Fruit fly (Drosophila melanogaster) whole organism, embryonic: ENCODE results near the gene CG16736.

ENCODE experiments used
- Ada2b ChIP-seq: fragments of 200-800 bp; sonication (Bioruptor generic); IDR thresholded peaks from 2 replicates; pipeline ENCODE4 v1.3.6; 2022; ENCODE audit warnings: missing biosample characterization, missing genetic modification characterization
- Aef1 ChIP-seq: fragments of 200-800 bp; sonication (Bioruptor generic); IDR thresholded peaks from 3 replicates; pipeline ENCODE4 v1.3.6; 2022; ENCODE audit warnings: missing biosample characterization, missing genetic modification characterization
- Awh ChIP-seq: fragments of 200-800 bp; sonication (Bioruptor generic); IDR thresholded peaks from 2 replicates; pipeline ENCODE4, ENCODE4 v1.3.6; 2022; ENCODE audit warnings: missing biosample characterization, missing genetic modification characterization
- Bdp1 ChIP-seq: fragments of 200-800 bp; sonication (Bioruptor generic); optimal IDR thresholded peaks from 3 replicates; lab custom pipeline; 2016; ENCODE audit warnings: missing biosample characterization, missing genetic modification characterization
- CG10543 ChIP-seq: fragments of 200-800 bp; sonication (Bioruptor generic); optimal IDR thresholded peaks from 3 replicates; lab custom pipeline; 2017; ENCODE audit warnings: missing biosample characterization, mild to moderate bottlenecking, missing genetic modification characterization, moderate library complexity
- CG12236 ChIP-seq: fragments of 200-800 bp; sonication (Bioruptor generic); optimal IDR thresholded peaks from 2 replicates; lab custom pipeline; 2016; ENCODE audit warnings: missing biosample characterization, missing genetic modification characterization
- CG13296 ChIP-seq: fragments of 200-800 bp; sonication (Bioruptor generic); optimal IDR thresholded peaks from 3 replicates; lab custom pipeline; 2018; ENCODE audit warnings: missing biosample characterization, mild to moderate bottlenecking, missing genetic modification characterization
- CG14441 ChIP-seq: fragments of 200-800 bp; sonication (Bioruptor generic); IDR thresholded peaks from 2 replicates; pipeline ENCODE4 v1.3.6; 2022; ENCODE audit warnings: missing biosample characterization, missing genetic modification characterization
- CG15601 ChIP-seq: fragments of 200-800 bp; sonication (Bioruptor generic); optimal IDR thresholded peaks from 3 replicates; lab custom pipeline; 2019; ENCODE audit warnings: missing biosample characterization, mild to moderate bottlenecking, missing genetic modification characterization, moderate library complexity
- CG15696 ChIP-seq: fragments of 200-800 bp; sonication (Bioruptor generic); optimal IDR thresholded peaks from 2 replicates; lab custom pipeline; 2019; ENCODE audit warnings: missing biosample characterization, mild to moderate bottlenecking, missing genetic modification characterization, moderate library complexity
- CG17612 ChIP-seq: fragments of 200-800 bp; sonication (Bioruptor generic); IDR thresholded peaks from 2 replicates; pipeline ENCODE4 v1.3.6; 2022; ENCODE audit warnings: missing biosample characterization, missing genetic modification characterization
- CG18476 ChIP-seq: fragments of 200-800 bp; sonication (Bioruptor generic); optimal IDR thresholded peaks from 2 replicates; lab custom pipeline; 2016; ENCODE audit warnings: missing biosample characterization, mild to moderate bottlenecking, missing genetic modification characterization
- CG2116 ChIP-seq: fragments of 200-800 bp; sonication (Bioruptor generic); optimal IDR thresholded peaks from 3 replicates; lab custom pipeline; 2018; ENCODE audit warnings: missing biosample characterization, mild to moderate bottlenecking, missing genetic modification characterization
- CG31224 ChIP-seq: fragments of 200-800 bp; sonication (Bioruptor generic); IDR thresholded peaks from 2 replicates; pipeline ENCODE4 v1.3.6; 2022; ENCODE audit warnings: missing biosample characterization, missing genetic modification characterization
- CG32767 ChIP-seq: fragments of 200-800 bp; sonication (Bioruptor generic); IDR thresholded peaks from 2 replicates; pipeline ENCODE4 v1.3.6; 2022; ENCODE audit warnings: missing biosample characterization, missing genetic modification characterization
- CG33557 ChIP-seq: fragments of 200-800 bp; sonication (Bioruptor generic); optimal IDR thresholded peaks from 2 replicates; lab custom pipeline; 2019; ENCODE audit warnings: missing biosample characterization, mild to moderate bottlenecking, missing genetic modification characterization, moderate library complexity
- CG34376 ChIP-seq: fragments of 200-800 bp; sonication (Bioruptor generic); optimal IDR thresholded peaks from 2 replicates; lab custom pipeline; 2018; ENCODE audit warnings: missing biosample characterization, mild to moderate bottlenecking, missing genetic modification characterization
- CG42726 ChIP-seq: fragments of 200-800 bp; sonication (Bioruptor generic); IDR thresholded peaks from 2 replicates; pipeline ENCODE4 v1.3.6; 2022; ENCODE audit warnings: missing biosample characterization, missing genetic modification characterization; ENCODE audit not compliant: partially characterized antibody
- CG5245 ChIP-seq: fragments of 200-800 bp; sonication (Bioruptor generic); optimal IDR thresholded peaks from 3 replicates; lab custom pipeline; 2016; ENCODE audit warnings: missing biosample characterization, missing genetic modification characterization
- CG7357 ChIP-seq: fragments of 200-800 bp; sonication (Bioruptor generic); IDR thresholded peaks from 3 replicates; pipeline ENCODE4 v1.3.6; 2022; ENCODE audit warnings: missing biosample characterization, missing genetic modification characterization
- CG8290 ChIP-seq, 3 experiments: fragments of 200-800 bp; sonication (Bioruptor generic); optimal IDR thresholded peaks; 2 replicates each; lab custom pipeline; 2016 to 2019; ENCODE audit warnings: missing biosample characterization in 3 of 3, missing genetic modification characterization in 3 of 3, mild to moderate bottlenecking in 2 of 3, moderate library complexity in 1 of 3
- CG8944 ChIP-seq: fragments of 200-800 bp; sonication (Bioruptor generic); optimal IDR thresholded peaks from 3 replicates; lab custom pipeline; 2016; ENCODE audit warnings: missing biosample characterization, missing genetic modification characterization
- CHES-1-like ChIP-seq: fragments of 200-800 bp; sonication (Bioruptor generic); optimal IDR thresholded peaks from 2 replicates; lab custom pipeline; 2016; ENCODE audit warnings: missing biosample characterization, missing genetic modification characterization
- Drgx ChIP-seq: fragments of 200-800 bp; sonication (Bioruptor generic); IDR thresholded peaks from 2 replicates; pipeline ENCODE4 v1.3.6; 2022; ENCODE audit warnings: missing biosample characterization, missing genetic modification characterization
- Kr ChIP-seq: fragments of 200-800 bp; sonication (Bioruptor generic); optimal IDR thresholded peaks from 2 replicates; lab custom pipeline; 2017; ENCODE audit warnings: missing biosample characterization, mild to moderate bottlenecking, missing genetic modification characterization
- Myb ChIP-seq: fragments of 200-800 bp; sonication (Bioruptor generic); optimal IDR thresholded peaks from 2 replicates; lab custom pipeline; 2016; ENCODE audit warnings: missing biosample characterization, missing genetic modification characterization
- Oli ChIP-seq: fragments of 200-800 bp; sonication (Bioruptor generic); optimal IDR thresholded peaks from 2 replicates; lab custom pipeline; 2018; ENCODE audit warnings: missing biosample characterization, mild to moderate bottlenecking, missing genetic modification characterization, moderate library complexity
- Rx ChIP-seq: fragments of 200-800 bp; sonication (Bioruptor generic); IDR thresholded peaks from 2 replicates; pipeline ENCODE4 v1.3.6; 2022; ENCODE audit warnings: missing biosample characterization, missing genetic modification characterization
- Taf1 ChIP-seq: fragments of 200-800 bp; sonication (Bioruptor generic); IDR thresholded peaks from 2 replicates; pipeline ENCODE4 v1.3.6; 2022; ENCODE audit warnings: missing biosample characterization, missing genetic modification characterization
- ap ChIP-seq: fragments of 200-800 bp; sonication (Bioruptor generic); IDR thresholded peaks from 2 replicates; pipeline ENCODE4 v1.3.6; 2022; ENCODE audit warnings: missing biosample characterization, missing genetic modification characterization
- bab2 ChIP-seq: fragments of 200-800 bp; sonication (Bioruptor generic); optimal IDR thresholded peaks from 2 replicates; lab custom pipeline; 2016; ENCODE audit warnings: missing biosample characterization, missing genetic modification characterization
- bsh ChIP-seq, 2 experiments: fragments of 200-800 bp; sonication (Bioruptor generic); optimal IDR thresholded peaks; 2 replicates each; lab custom pipeline; 2017 to 2018; ENCODE audit warnings: mild to moderate bottlenecking in 2 of 2, missing biosample characterization in 2 of 2, missing genetic modification characterization in 2 of 2, moderate library complexity in 1 of 2
- chif ChIP-seq, 2 experiments: fragments of 200-800 bp; sonication (Bioruptor generic); optimal IDR thresholded peaks; 3 replicates each; lab custom pipeline; 2016; ENCODE audit warnings: missing biosample characterization in 2 of 2, missing genetic modification characterization in 2 of 2
- chn ChIP-seq: fragments of 200-800 bp; sonication (Bioruptor generic); optimal IDR thresholded peaks from 2 replicates; lab custom pipeline; 2016; ENCODE audit warnings: missing biosample characterization, missing genetic modification characterization
- disco-r ChIP-seq: fragments of 200-800 bp; sonication (Bioruptor generic); optimal IDR thresholded peaks from 2 replicates; lab custom pipeline; 2016; ENCODE audit warnings: missing biosample characterization, missing genetic modification characterization
- dmrt99B ChIP-seq: fragments of 200-800 bp; sonication (Bioruptor generic); optimal IDR thresholded peaks from 2 replicates; lab custom pipeline; 2018; ENCODE audit warnings: missing biosample characterization, mild to moderate bottlenecking, missing genetic modification characterization, moderate library complexity
- dysf ChIP-seq: fragments of 200-800 bp; sonication (Bioruptor generic); IDR thresholded peaks from 3 replicates; pipeline ENCODE4 v1.3.6; 2022; ENCODE audit warnings: missing biosample characterization, missing genetic modification characterization
- esg ChIP-seq: fragments of 200-800 bp; sonication (Bioruptor generic); conservative IDR thresholded peaks from 2 replicates; pipeline ENCODE4 v1.3.6; 2022; ENCODE audit warnings: missing biosample characterization, missing genetic modification characterization
- fd96Cb ChIP-seq: fragments of 200-800 bp; sonication (Bioruptor generic); optimal IDR thresholded peaks from 2 replicates; lab custom pipeline; 2018; ENCODE audit warnings: missing biosample characterization, mild to moderate bottlenecking, missing genetic modification characterization, moderate library complexity
- gcm ChIP-seq: fragments of 200-800 bp; sonication (Bioruptor generic); optimal IDR thresholded peaks from 2 replicates; lab custom pipeline; 2019; ENCODE audit warnings: missing biosample characterization, mild to moderate bottlenecking, missing genetic modification characterization, moderate library complexity
- lab ChIP-seq: fragments of 200-800 bp; sonication (Bioruptor generic); optimal IDR thresholded peaks from 3 replicates; lab custom pipeline; 2017; ENCODE audit warnings: missing biosample characterization, missing genetic modification characterization, mild to moderate bottlenecking, moderate library complexity, missing genetic modification reagents
- lbe ChIP-seq: fragments of 200-800 bp; sonication (Bioruptor generic); optimal IDR thresholded peaks from 2 replicates; lab custom pipeline; 2016; ENCODE audit warnings: missing biosample characterization, mild to moderate bottlenecking, missing genetic modification characterization
- lilli ChIP-seq: fragments of 200-800 bp; sonication (Bioruptor generic); optimal IDR thresholded peaks from 3 replicates; lab custom pipeline; 2016; ENCODE audit warnings: missing biosample characterization, missing genetic modification characterization
- mam ChIP-seq: fragments of 200-800 bp; sonication (Bioruptor generic); optimal IDR thresholded peaks from 3 replicates; lab custom pipeline; 2016; ENCODE audit warnings: missing biosample characterization, missing genetic modification characterization
- oc ChIP-seq: fragments of 200-800 bp; sonication (Bioruptor generic); optimal IDR thresholded peaks from 2 replicates; lab custom pipeline; 2018; ENCODE audit warnings: missing biosample characterization, mild to moderate bottlenecking, missing genetic modification characterization, moderate library complexity
- pnt ChIP-seq: fragments of 200-800 bp; sonication (Bioruptor generic); optimal IDR thresholded peaks from 3 replicates; lab custom pipeline; 2016; ENCODE audit warnings: missing biosample characterization, missing genetic modification characterization
- schlank ChIP-seq: fragments of 200-800 bp; sonication (Bioruptor generic); optimal IDR thresholded peaks from 2 replicates; lab custom pipeline; 2018; ENCODE audit warnings: missing biosample characterization, mild to moderate bottlenecking, missing genetic modification characterization
- so ChIP-seq: fragments of 200-800 bp; sonication (Bioruptor generic); IDR thresholded peaks from 3 replicates; pipeline ENCODE4 v1.3.6; 2022; ENCODE audit warnings: missing biosample characterization, missing genetic modification characterization
- tap ChIP-seq: fragments of 200-800 bp; optimal IDR thresholded peaks from 3 replicates; lab custom pipeline; 2019; ENCODE audit warnings: missing biosample characterization, mild to moderate bottlenecking, missing genetic modification characterization, moderate library complexity
- ttk ChIP-seq: fragments of 200-800 bp; sonication (Bioruptor generic); IDR thresholded peaks from 2 replicates; pipeline ENCODE4 v2.1.2; 2022; ENCODE audit warnings: missing biosample characterization, missing genetic modification characterization
- vvl ChIP-seq: fragments of 200-800 bp; sonication (Bioruptor generic); IDR thresholded peaks from 2 replicates; pipeline ENCODE4 v1.3.6; 2022; ENCODE audit warnings: missing biosample characterization, missing genetic modification characterization

CG16736 gene

dm6 chr3R:9250868-9251267 is 6.6 kb downstream of the CG16736 start:
- TF ChIP-seq CG10543 (GFP tag; lab: Kevin White, UChicago) (no peak), CG34376 (no peak), CG5245 (GFP tag; lab: Kevin White, UChicago) (no peak), CG7357 (GFP tag; lab: Robert Waterston, UW) (no peak), Taf1 (GFP tag; lab: Robert Waterston, UW) (no peak), lab (no peak), mam (GFP tag; lab: Kevin White, UChicago) (no peak), bsh (GFP tag; optimal IDR thresholded peaks at IDR 0.05; lab: Kevin White, UChicago) (peak; percentile 53 to 56), vvl (GFP tag; lab: Robert Waterston, UW) (peak; percentile 52), CG2116 (GFP tag; lab: Kevin White, UChicago) (no peak), CG18476 (GFP tag; lab: Kevin White, UChicago) (no peak), CG33557 (GFP tag; lab: Kevin White, UChicago) (no peak), pnt (GFP tag; lab: Kevin White, UChicago) (peak; percentile 8), Myb (GFP tag; lab: Kevin White, UChicago) (no peak), CG12236 (no peak), CG15696 (tag; lab: Kevin White, UChicago) (no peak), Aef1 (GFP tag; lab: Robert Waterston, UW) (no peak), Drgx (GFP tag; lab: Robert Waterston, UW) (peak; percentile 84), CG15601 (tag; lab: Kevin White, UChicago) (no peak), chif (GFP tag; optimal IDR thresholded peaks at IDR 0.05; lab: Kevin White, UChicago) (peak in 1 of 2 experiments; percentile 23), CG13296 (no peak), chn (peak; percentile 11), tap (tag; lab: Kevin White, UChicago) (no peak), CG8944 (no peak), lilli (GFP tag; lab: Kevin White, UChicago) (peak; percentile 3), Bdp1 (no peak), esg (GFP tag; lab: Robert Waterston, UW) (peak; percentile 19; the same call in 1 of the 2 replicates), CG31224 (0 out of 2 replicates have a peak, but pooled peaks have one; percentile 7), dmrt99B (tag; lab: Kevin White, UChicago) (no peak), CG8290 (GFP tag; optimal IDR thresholded peaks at IDR 0.05; lab: Kevin White, UChicago) (no peak), CG8290 (tag; optimal IDR thresholded peaks at IDR 0.05; lab: Kevin White, UChicago) (no peak), Oli (peak; percentile 15), ttk (GFP tag; lab: Robert Waterston, UW) (0 out of 2 replicates have a peak, but pooled peaks have one; percentile 24), oc (tag; lab: Kevin White, UChicago) (no peak), Kr (GFP tag; lab: Kevin White, UChicago) (no peak), fd96Cb (tag; lab: Kevin White, UChicago) (peak; percentile 40), lbe (GFP tag; lab: Kevin White, UChicago) (peak; percentile 74), CG32767 (GFP tag; lab: Robert Waterston, UW) (0 out of 2 replicates have a peak, but pooled peaks have one; percentile 17), schlank (no peak), disco-r (no peak), Rx (no peak; the same call in 1 of the 2 replicates), ap (peak; percentile 39), Ada2b (GFP tag; lab: Robert Waterston, UW) (peak; percentile 30; the same call in 1 of the 2 replicates), bab2 (GFP tag; lab: Kevin White, UChicago) (no peak), CG17612 (no peak), CG14441 (GFP tag; lab: Robert Waterston, UW) (no peak; the same call in 1 of the 2 replicates), gcm (GFP tag; lab: Kevin White, UChicago) (no peak), dysf (0 out of 3 replicates have a peak, but pooled peaks have one; percentile 33), CG42726 (GFP tag; lab: Robert Waterston, UW) (no peak), so (peak; percentile 52; the same call in 1 of the 3 replicates), Awh (GFP tag; lab: Robert Waterston, UW) (0 out of 2 replicates have a peak, but pooled peaks have one; percentile 45), CHES-1-like (GFP tag; lab: Kevin White, UChicago) (no peak)
